Worm (Caenorhabditis elegans): ENCODE measurements around the gene C02F5.3.

The C02F5.3 gene

DNA sequence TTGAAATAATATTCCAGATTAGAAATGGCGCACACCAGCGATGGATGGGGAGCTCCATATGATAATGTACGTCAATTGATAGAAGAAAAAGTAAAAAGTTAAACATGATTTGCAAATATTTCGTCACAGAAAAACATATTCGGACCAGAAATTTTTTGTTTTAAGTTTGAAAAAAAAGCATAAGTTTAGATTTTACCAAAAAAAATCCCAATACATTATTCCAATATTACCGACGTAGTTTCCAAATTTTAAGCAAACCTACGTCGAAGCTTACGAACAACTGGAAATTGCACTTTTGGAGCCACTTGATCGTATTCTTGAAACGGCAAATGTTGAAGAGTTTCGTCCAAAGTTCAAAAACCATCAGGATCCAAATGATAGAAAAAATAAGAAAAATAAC, 13.1 kb upstream of the C02F5.3 start, which contains the start of gene henn-1:
Gene henn-1 (plus strand): TSS at position 18 of the 400 bp plus-strand sequence.
- TF ChIP-seq duxl-1 (tag; optimal IDR thresholded peaks at IDR 0.05; ENCODE audit: poor library complexity), result no peak
- peak; percentile 16 for TF ChIP-seq dve-1 (tag; optimal IDR thresholded peaks at IDR 0.05; ENCODE audit: insufficient read depth)
- 0 out of 2 replicates have a peak, but pooled peaks have one; percentile 21 for TF ChIP-seq arid-1 (GFP tag; conservative IDR thresholded peaks at IDR 0.05)
- TF ChIP-seq nhr-102 (tag; optimal IDR thresholded peaks at IDR 0.05), result no peak
- TF ChIP-seq sdz-12 (GFP tag; optimal IDR thresholded peaks at IDR 0.05), result peak; percentile 27
- peak; percentile 10 for TF ChIP-seq mep-1 (tag; optimal IDR thresholded peaks at IDR 0.05)
- peak; percentile 48 for TF ChIP-seq lin-39 (tag; optimal IDR thresholded peaks at IDR 0.05)
- TF ChIP-seq ama-1 (optimal IDR thresholded peaks at IDR 0.05), result no peak
- TF ChIP-seq hlh-11 (tag; optimal IDR thresholded peaks at IDR 0.05), result peak; percentile 3
- peak in 1 of 2 experiments; percentile 56 for TF ChIP-seq unc-62 (GFP tag; optimal IDR thresholded peaks at IDR 0.05 in 1 of 2)
- TF ChIP-seq unc-62 (tag; optimal IDR thresholded peaks at IDR 0.05), result no peak
- TF ChIP-seq mes-2 (tag; optimal IDR thresholded peaks at IDR 0.05; ENCODE audit: poor library complexity, severe bottlenecking), result no peak
- TF ChIP-seq ctbp-1 (GFP tag; IDR thresholded peaks at IDR 0.05), result 0 out of 2 replicates have a peak, but pooled peaks have one; percentile 8

ce11 chrIII:8235358-8235757, 10.3 kb upstream of the C02F5.3 start, which contains the start of gene C02F5.14:
TSS of gene C02F5.14 (minus strand) at chrIII:8235514.
- no peak for TF ChIP-seq T20F7.1 (GFP tag; optimal IDR thresholded peaks at IDR 0.05)
- no peak for TF ChIP-seq Y5F2A.4 (GFP tag; optimal IDR thresholded peaks at IDR 0.05)
- no peak for TF ChIP-seq zip-2 (tag; optimal IDR thresholded peaks at IDR 0.05)
- TF ChIP-seq ctbp-1 (GFP tag; IDR thresholded peaks at IDR 0.05), result no peak
- TF ChIP-seq tra-1 (GFP tag; IDR thresholded peaks at IDR 0.05), result no peak
- no peak for TF ChIP-seq D1046.2 (GFP tag; IDR thresholded peaks at IDR 0.05)
- TF ChIP-seq hlh-11 (tag; optimal IDR thresholded peaks at IDR 0.05), result no peak
- TF ChIP-seq lin-15B (tag; optimal IDR thresholded peaks at IDR 0.05), result no peak
- no peak for TF ChIP-seq mep-1 (tag; optimal IDR thresholded peaks at IDR 0.05)
- TF ChIP-seq daf-12 (tag; optimal IDR thresholded peaks at IDR 0.05), result no peak
- TF ChIP-seq dve-1 (tag; optimal IDR thresholded peaks at IDR 0.05; ENCODE audit: insufficient read depth), result no peak
- no peak for TF ChIP-seq lin-29 (GFP tag; IDR thresholded peaks at IDR 0.05)
- no peak for TF ChIP-seq ZK337.2 (GFP tag; IDR thresholded peaks at IDR 0.05)
- no peak for TF ChIP-seq aly-2 (tag; optimal IDR thresholded peaks at IDR 0.05)
- no peak for TF ChIP-seq fos-1 (tag; optimal IDR thresholded peaks at IDR 0.05)
- TF ChIP-seq unc-130 (GFP tag; optimal IDR thresholded peaks at IDR 0.05), result no peak
- no peak for TF ChIP-seq zag-1 (tag; optimal IDR thresholded peaks at IDR 0.05)
- no peak for TF ChIP-seq spr-1 (tag; optimal IDR thresholded peaks at IDR 0.05)

DNA sequence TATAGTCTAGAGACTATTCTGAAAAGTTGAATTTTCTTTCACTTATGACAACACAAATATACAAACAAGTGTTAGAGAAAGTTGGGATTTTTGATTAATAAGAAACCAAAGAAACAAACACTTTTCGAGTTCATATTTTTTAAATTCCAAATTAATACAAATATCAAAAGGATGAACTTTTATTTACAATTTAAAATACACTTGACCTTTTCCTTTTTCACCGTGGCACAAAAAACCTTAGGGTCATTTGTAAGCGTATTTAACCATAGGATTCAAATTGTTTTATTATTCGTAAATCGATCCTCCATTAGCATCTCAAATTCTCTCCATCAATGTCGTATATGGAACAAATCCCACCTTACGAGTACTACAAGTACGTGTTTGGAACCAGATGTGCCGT, 9.8 kb upstream of the C02F5.3 start, which contains the start of gene C02F5.5:
Gene C02F5.5 (plus strand): TSS at position 301 of the 400 bp plus-strand sequence.
- TF ChIP-seq fkh-10 (GFP tag; optimal IDR thresholded peaks at IDR 0.05), result no peak
- TF ChIP-seq daf-16 (GFP tag; optimal IDR thresholded peaks at IDR 0.05), result no peak
- no peak for TF ChIP-seq daf-16 (tag; optimal IDR thresholded peaks at IDR 0.05)
- no peak for TF ChIP-seq F49E8.2 (tag; optimal IDR thresholded peaks at IDR 0.05; ENCODE audit: borderline replicate concordance)
- TF ChIP-seq lin-15B (tag; optimal IDR thresholded peaks at IDR 0.05), result no peak
- no peak for TF ChIP-seq ceh-28 (tag; optimal IDR thresholded peaks at IDR 0.05)
- no peak for TF ChIP-seq lin-1 (GFP tag; IDR thresholded peaks at IDR 0.05)
- no peak for TF ChIP-seq hlh-11 (tag; optimal IDR thresholded peaks at IDR 0.05)
- TF ChIP-seq lin-38 (GFP tag; IDR thresholded peaks at IDR 0.05), result no peak
- no peak for TF ChIP-seq tra-1 (GFP tag; IDR thresholded peaks at IDR 0.05)
- no peak for TF ChIP-seq nhr-48 (tag; optimal IDR thresholded peaks at IDR 0.05)
- TF ChIP-seq lir-3 (tag; optimal IDR thresholded peaks at IDR 0.05), result no peak
- no peak for TF ChIP-seq dve-1 (tag; optimal IDR thresholded peaks at IDR 0.05; ENCODE audit: insufficient read depth)
- TF ChIP-seq duxl-1 (tag; optimal IDR thresholded peaks at IDR 0.05; ENCODE audit: poor library complexity), result no peak
- no peak for TF ChIP-seq nhr-76 (tag; optimal IDR thresholded peaks at IDR 0.05)

All from whole organism, L4 larva.